Fruit fly (Drosophila melanogaster) whole organism, embryonic: ENCODE results near the gene Ak3.

ENCODE experiments used
- Awh ChIP-seq: fragments of 200-800 bp; sonication (Bioruptor generic); IDR thresholded peaks from 2 replicates; pipeline ENCODE4, ENCODE4 v1.3.6; 2022; ENCODE audit warnings: missing biosample characterization, missing genetic modification characterization
- CG11247 ChIP-seq: fragments of 200-800 bp; sonication (Bioruptor generic); IDR thresholded peaks from 2 replicates; pipeline ENCODE4 v1.3.6; 2022; ENCODE audit warnings: missing biosample characterization, missing genetic modification characterization
- CG11456 ChIP-seq: fragments of 200-800 bp; sonication (Bioruptor generic); IDR thresholded peaks from 3 replicates; pipeline ENCODE4 v1.3.6; 2022; ENCODE audit warnings: missing biosample characterization, missing genetic modification characterization
- CG1233 ChIP-seq: fragments of 200-800 bp; sonication (Bioruptor generic); optimal IDR thresholded peaks from 4 replicates; lab custom pipeline; 2018; ENCODE audit warnings: missing biosample characterization, mild to moderate bottlenecking, missing genetic modification characterization
- CG13287 ChIP-seq: fragments of 200-800 bp; sonication (Bioruptor generic); IDR thresholded peaks from 2 replicates; pipeline ENCODE4 v1.3.6; 2022; ENCODE audit warnings: missing biosample characterization, missing genetic modification characterization; ENCODE audit not compliant: partially characterized antibody
- CG15011 ChIP-seq: fragments of 200-800 bp; sonication (Bioruptor generic); optimal IDR thresholded peaks from 3 replicates; lab custom pipeline; 2018; ENCODE audit warnings: missing biosample characterization, mild to moderate bottlenecking, missing genetic modification characterization
- CG16813 ChIP-seq: fragments of 200-800 bp; sonication (Bioruptor generic); IDR thresholded peaks from 3 replicates; pipeline ENCODE4 v1.3.6; 2022; ENCODE audit warnings: missing biosample characterization, missing genetic modification characterization; ENCODE audit not compliant: partially characterized antibody
- CG3407 ChIP-seq: fragments of 200-800 bp; sonication (Bioruptor generic); optimal IDR thresholded peaks from 2 replicates; lab custom pipeline; 2018; ENCODE audit warnings: missing biosample characterization, mild to moderate bottlenecking, missing genetic modification characterization
- CG3995 ChIP-seq: fragments of 200-800 bp; sonication (Bioruptor generic); optimal IDR thresholded peaks from 3 replicates; lab custom pipeline; 2016; ENCODE audit warnings: missing biosample characterization, missing genetic modification characterization
- CG42726 ChIP-seq: fragments of 200-800 bp; sonication (Bioruptor generic); IDR thresholded peaks from 2 replicates; pipeline ENCODE4 v1.3.6; 2022; ENCODE audit warnings: missing biosample characterization, missing genetic modification characterization; ENCODE audit not compliant: partially characterized antibody
- CG4282 ChIP-seq: fragments of 200-800 bp; sonication (Bioruptor generic); optimal IDR thresholded peaks from 2 replicates; lab custom pipeline; 2016; ENCODE audit warnings: missing biosample characterization, missing genetic modification characterization
- CG4360 ChIP-seq: fragments of 200-800 bp; sonication (Bioruptor generic); IDR thresholded peaks from 2 replicates; pipeline ENCODE4 v1.3.6; 2022; ENCODE audit warnings: missing biosample characterization, missing genetic modification characterization
- CG5953 ChIP-seq: fragments of 200-800 bp; sonication (Bioruptor generic); IDR thresholded peaks from 2 replicates; pipeline ENCODE4 v1.3.6; 2022; ENCODE audit warnings: missing biosample characterization, missing genetic modification characterization
- CG6791 ChIP-seq: fragments of 200-800 bp; sonication (Bioruptor generic); IDR thresholded peaks from 3 replicates; pipeline ENCODE4 v1.3.6; 2022; ENCODE audit warnings: missing biosample characterization, missing genetic modification characterization; ENCODE audit not compliant: partially characterized antibody
- CG8089 ChIP-seq: fragments of 200-800 bp; sonication (Bioruptor generic); optimal IDR thresholded peaks from 3 replicates; lab custom pipeline; 2016; ENCODE audit warnings: missing biosample characterization, missing genetic modification characterization
- CG8281 ChIP-seq: fragments of 200-800 bp; sonication (Bioruptor generic); optimal IDR thresholded peaks from 2 replicates; lab custom pipeline; 2018; ENCODE audit warnings: missing biosample characterization, mild to moderate bottlenecking, missing genetic modification characterization, moderate library complexity
- CG9932 ChIP-seq: fragments of 200-800 bp; sonication (Bioruptor generic); IDR thresholded peaks from 2 replicates; pipeline ENCODE4 v1.3.6; 2022; ENCODE audit warnings: missing biosample characterization, missing genetic modification characterization
- Dip2 ChIP-seq: fragments of 200-800 bp; sonication (Bioruptor generic); IDR thresholded peaks from 2 replicates; pipeline ENCODE4 v1.3.6; 2022; ENCODE audit warnings: missing biosample characterization, missing genetic modification characterization
- Fer2 ChIP-seq: fragments of 200-800 bp; sonication (Bioruptor generic); optimal IDR thresholded peaks from 2 replicates; lab custom pipeline; 2018; ENCODE audit warnings: missing biosample characterization, mild to moderate bottlenecking, missing genetic modification characterization, moderate library complexity
- Hr51 ChIP-seq, 2 experiments: fragments of 200-800 bp; sonication (Bioruptor generic); optimal IDR thresholded peaks; 2 replicates in 1 of 2; 3 replicates in 1 of 2; lab custom pipeline; 2016 to 2018; ENCODE audit warnings: missing biosample characterization in 2 of 2, missing genetic modification characterization in 2 of 2, mild to moderate bottlenecking in 1 of 2, moderate library complexity in 1 of 2
- Hsf ChIP-seq: fragments of 200-800 bp; sonication (Bioruptor generic); optimal IDR thresholded peaks from 3 replicates; lab custom pipeline; 2016; ENCODE audit warnings: missing biosample characterization, missing genetic modification characterization
- Nf-YA ChIP-seq: fragments of 200-800 bp; sonication (Bioruptor generic); IDR thresholded peaks from 2 replicates; pipeline ENCODE4 v1.3.6; 2022; ENCODE audit warnings: missing biosample characterization, missing genetic modification characterization
- Ptx1 ChIP-seq: fragments of 200-800 bp; sonication (Bioruptor generic); IDR thresholded peaks from 2 replicates; pipeline ENCODE4 v1.3.6; 2022; ENCODE audit warnings: missing biosample characterization, missing genetic modification characterization
- Rx ChIP-seq: fragments of 200-800 bp; sonication (Bioruptor generic); IDR thresholded peaks from 2 replicates; pipeline ENCODE4 v1.3.6; 2022; ENCODE audit warnings: missing biosample characterization, missing genetic modification characterization
- Side ChIP-seq: fragments of 200-800 bp; sonication (Bioruptor generic); optimal IDR thresholded peaks from 2 replicates; lab custom pipeline; 2016; ENCODE audit warnings: missing biosample characterization, missing genetic modification characterization
- TFAM ChIP-seq: fragments of 200-800 bp; sonication (Bioruptor generic); optimal IDR thresholded peaks from 2 replicates; lab custom pipeline; 2017; ENCODE audit warnings: missing biosample characterization, missing genetic modification characterization, inconsistent platforms
- Tbp ChIP-seq: fragments of >200 bp; optimal IDR thresholded peaks from 2 replicates; lab custom pipeline; 2018; ENCODE audit warnings: missing biosample characterization, missing genetic modification characterization
- Xbp1 ChIP-seq: fragments of 200-800 bp; sonication (Bioruptor generic); optimal IDR thresholded peaks from 3 replicates; lab custom pipeline; 2016; ENCODE audit warnings: missing biosample characterization, mild to moderate bottlenecking, missing genetic modification characterization
- Xrp1 ChIP-seq: fragments of 200-800 bp; sonication (Bioruptor generic); IDR thresholded peaks from 2 replicates; pipeline ENCODE4 v1.3.6; 2022; ENCODE audit warnings: missing biosample characterization, missing genetic modification characterization
- abd-A ChIP-seq: fragments of 200-800 bp; sonication (Bioruptor generic); optimal IDR thresholded peaks from 3 replicates; lab custom pipeline; 2019; ENCODE audit warnings: missing biosample characterization, mild to moderate bottlenecking, missing genetic modification characterization, moderate library complexity
- ase ChIP-seq: fragments of 200-800 bp; sonication (Bioruptor generic); IDR thresholded peaks from 3 replicates; pipeline ENCODE4 v1.3.6; 2022; ENCODE audit warnings: missing biosample characterization, missing genetic modification characterization
- az2 ChIP-seq: fragments of 200-800 bp; sonication (Bioruptor generic); optimal IDR thresholded peaks from 3 replicates; lab custom pipeline; 2016; ENCODE audit warnings: missing biosample characterization, missing genetic modification characterization
- bowl ChIP-seq: fragments of 200-800 bp; sonication (Bioruptor generic); IDR thresholded peaks from 2 replicates; pipeline ENCODE4 v1.3.6; 2022; ENCODE audit warnings: missing biosample characterization, missing genetic modification characterization
- disco-r ChIP-seq: fragments of 200-800 bp; sonication (Bioruptor generic); optimal IDR thresholded peaks from 2 replicates; lab custom pipeline; 2016; ENCODE audit warnings: missing biosample characterization, missing genetic modification characterization
- dpn ChIP-seq, 2 experiments: fragments of 200-800 bp; sonication (Bioruptor generic); optimal IDR thresholded peaks; 3 replicates each; lab custom pipeline; 2016; ENCODE audit warnings: missing biosample characterization in 2 of 2, missing genetic modification characterization in 2 of 2
- fd3F ChIP-seq: fragments of 200-800 bp; sonication (Bioruptor generic); optimal IDR thresholded peaks from 2 replicates; lab custom pipeline; 2018; ENCODE audit warnings: missing biosample characterization, mild to moderate bottlenecking, missing genetic modification characterization, moderate library complexity
- her ChIP-seq: fragments of 200-800 bp; sonication (Bioruptor generic); optimal IDR thresholded peaks from 2 replicates; lab custom pipeline; 2016; ENCODE audit warnings: missing biosample characterization, missing genetic modification characterization
- kay ChIP-seq: fragments of 200-800 bp; sonication (Bioruptor generic); optimal IDR thresholded peaks from 2 replicates; lab custom pipeline; 2016; ENCODE audit warnings: missing biosample characterization, missing genetic modification characterization
- lola ChIP-seq, 3 experiments: fragments of >200 bp in 2 of 3; fragments of 200-800 bp in 1 of 3; sonication (Bioruptor generic) in 1 of 3; optimal IDR thresholded peaks; 2 replicates each; lab custom pipeline; 2017 to 2019; ENCODE audit warnings: missing biosample characterization in 3 of 3, missing genetic modification characterization in 3 of 3, mild to moderate bottlenecking in 1 of 3, moderate library complexity in 1 of 3
- nerfin-1 ChIP-seq: fragments of 200-800 bp; sonication (Bioruptor generic); optimal IDR thresholded peaks from 3 replicates; lab custom pipeline; 2019; ENCODE audit warnings: missing biosample characterization, mild to moderate bottlenecking, missing genetic modification characterization, moderate library complexity
- nmo ChIP-seq: fragments of 200-800 bp; sonication (Bioruptor generic); optimal IDR thresholded peaks from 2 replicates; lab custom pipeline; 2018; ENCODE audit warnings: missing biosample characterization, mild to moderate bottlenecking, missing genetic modification characterization, moderate library complexity
- pan ChIP-seq, 4 experiments: fragments of >200 bp in 3 of 4; fragments of 200-800 bp in 1 of 4; sonication (Bioruptor generic) in 1 of 4; optimal IDR thresholded peaks in 3 of 4; IDR thresholded peaks in 1 of 4; 2 replicates each; pipeline versions ENCODE4 v1.3.6 to Lab custom; 2017 to 2022; ENCODE audit warnings: missing biosample characterization in 2 of 4, missing genetic modification characterization in 2 of 4, mixed read lengths in 1 of 4
- phol ChIP-seq: fragments of 200-800 bp; sonication (Bioruptor generic); optimal IDR thresholded peaks from 3 replicates; lab custom pipeline; 2018; ENCODE audit warnings: missing biosample characterization, mild to moderate bottlenecking, missing genetic modification characterization, moderate library complexity
- rib ChIP-seq: fragments of 200-800 bp; sonication (Bioruptor generic); IDR thresholded peaks from 2 replicates; pipeline ENCODE4 v1.3.6; 2022; ENCODE audit warnings: missing biosample characterization, missing genetic modification characterization
- sens ChIP-seq: fragments of 200-800 bp; sonication (Bioruptor generic); peaks from one replicate; lab custom pipeline; 2016; ENCODE audit warnings: missing biosample characterization, missing genetic modification characterization
- sima ChIP-seq: fragments of 200-800 bp; sonication (Bioruptor generic); optimal IDR thresholded peaks from 2 replicates; lab custom pipeline; 2016; ENCODE audit warnings: missing biosample characterization, missing genetic modification characterization
- tll ChIP-seq, 2 experiments: fragments of 200-800 bp in 1 of 2; fragments of >200 bp in 1 of 2; sonication (Bioruptor generic) in 1 of 2; optimal IDR thresholded peaks; 2 replicates each; lab custom pipeline; 2017 to 2019; ENCODE audit warnings: missing biosample characterization in 2 of 2, missing genetic modification characterization in 2 of 2, mild to moderate bottlenecking in 1 of 2, moderate library complexity in 1 of 2
- ttk ChIP-seq: fragments of 200-800 bp; sonication (Bioruptor generic); IDR thresholded peaks from 2 replicates; pipeline ENCODE4 v2.1.2; 2022; ENCODE audit warnings: missing biosample characterization, missing genetic modification characterization
- wor ChIP-seq: fragments of 200-800 bp; sonication (Bioruptor generic); IDR thresholded peaks from 2 replicates; pipeline ENCODE4 v1.3.6; 2022; ENCODE audit warnings: missing biosample characterization, missing genetic modification characterization

The Ak3 gene

dm6 chr3R:10881824-10882559, 7.4 kb downstream of the Ak3 start, which contains the start of gene Tpc1 (continued):
- no peak for TF ChIP-seq CG15011 (GFP tag; lab: Kevin White, UChicago)
- TF ChIP-seq Rx (GFP tag; lab: Robert Waterston, UW): no peak
- peak; percentile 41 for TF ChIP-seq Ptx1 (GFP tag; lab: Robert Waterston, UW)
- TF ChIP-seq nmo (GFP tag; lab: Kevin White, UChicago): peak; percentile 65
- no peak for TF ChIP-seq nerfin-1 (tag; lab: Kevin White, UChicago)
- TF ChIP-seq pan (optimal IDR thresholded peaks at IDR 0.05; lab: Kevin White, UChicago): no peak
- TF ChIP-seq pan (GFP tag; optimal IDR thresholded peaks at IDR 0.05 in 1 of 2, IDR thresholded peaks at IDR 0.05 in 1 of 2): peak in 1 of 2 experiments; percentile 26
- no peak for TF ChIP-seq CG42726
- no peak for TF ChIP-seq TFAM (GFP tag; lab: Kevin White, UChicago)
- peak in 1 of 2 experiments; percentile 1 for TF ChIP-seq tll (GFP tag; optimal IDR thresholded peaks at IDR 0.05; lab: Kevin White, UChicago)
- TF ChIP-seq CG4360 (GFP tag; lab: Robert Waterston, UW): peak; percentile 82; the same call in 1 of the 2 replicates
- peak; percentile 16 to 44 for TF ChIP-seq dpn (GFP tag; optimal IDR thresholded peaks at IDR 0.05; lab: Kevin White, UChicago)
- TF ChIP-seq Awh (GFP tag; lab: Robert Waterston, UW): no peak
- no peak for TF ChIP-seq her (GFP tag; lab: Kevin White, UChicago)
- no peak for TF ChIP-seq CG8089 (GFP tag; lab: Kevin White, UChicago)
- TF ChIP-seq Dip2 (GFP tag; lab: Robert Waterston, UW): no peak
- no peak for TF ChIP-seq CG11247 (GFP tag; lab: Robert Waterston, UW)
- TF ChIP-seq CG5953: no peak
- no peak for TF ChIP-seq CG4282 (GFP tag; lab: Kevin White, UChicago)
- TF ChIP-seq CG9932 (GFP tag; lab: Robert Waterston, UW): peak; percentile 72
- TF ChIP-seq Nf-YA: no peak
- TF ChIP-seq lola (GFP tag; optimal IDR thresholded peaks at IDR 0.05; lab: Kevin White, UChicago): peak in 1 of 3 experiments; percentile 29
- TF ChIP-seq CG3407 (GFP tag; lab: Kevin White, UChicago): no peak
- TF ChIP-seq CG1233 (GFP tag; lab: Kevin White, UChicago): no peak
- peak; percentile 57 for TF ChIP-seq Xbp1
- TF ChIP-seq fd3F (GFP tag; lab: Kevin White, UChicago): no peak
- no peak for TF ChIP-seq Xrp1 (GFP tag; lab: Robert Waterston, UW)
- no peak for TF ChIP-seq CG11456 (GFP tag; lab: Robert Waterston, UW)
- peak; percentile 94 for TF ChIP-seq CG3995 (GFP tag; lab: Kevin White, UChicago)
- peak; percentile 57 for TF ChIP-seq Hsf
- TF ChIP-seq az2 (GFP tag; lab: Kevin White, UChicago): no peak
- peak; percentile 3 to 13 for TF ChIP-seq Hr51 (GFP tag; optimal IDR thresholded peaks at IDR 0.05; lab: Kevin White, UChicago)
- peak; percentile 70 for TF ChIP-seq CG6791 (GFP tag; lab: Robert Waterston, UW)
- no peak for TF ChIP-seq Fer2 (tag; lab: Kevin White, UChicago)
- TF ChIP-seq Tbp (GFP tag; lab: Kevin White, UChicago): no peak
- TF ChIP-seq CG8281 (tag; lab: Kevin White, UChicago): no peak
- no peak for TF ChIP-seq bowl (GFP tag; lab: Robert Waterston, UW)
- TF ChIP-seq CG16813: peak; percentile 89
- no peak for TF ChIP-seq rib (GFP tag; lab: Robert Waterston, UW)
- no peak for TF ChIP-seq wor
- TF ChIP-seq sens (GFP tag; lab: Kevin White, UChicago): peak; percentile 91
- TF ChIP-seq CG13287: peak; percentile 92
- no peak for TF ChIP-seq abd-A (tag; lab: Kevin White, UChicago)
- TF ChIP-seq sima (GFP tag; lab: Kevin White, UChicago): no peak
- TF ChIP-seq kay: no peak
- peak; percentile 61 for TF ChIP-seq disco-r (GFP tag; lab: Kevin White, UChicago)
- TF ChIP-seq ase (GFP tag; lab: Robert Waterston, UW): no peak
- no peak for TF ChIP-seq ttk (GFP tag; lab: Robert Waterston, UW)
- TF ChIP-seq Side (GFP tag; lab: Kevin White, UChicago): peak; percentile 18
- TF ChIP-seq phol (tag; lab: Kevin White, UChicago): peak; percentile 59
